Worm (Caenorhabditis elegans): ENCODE results near the gene C08H9.18.

The C08H9.18 gene

DNA sequence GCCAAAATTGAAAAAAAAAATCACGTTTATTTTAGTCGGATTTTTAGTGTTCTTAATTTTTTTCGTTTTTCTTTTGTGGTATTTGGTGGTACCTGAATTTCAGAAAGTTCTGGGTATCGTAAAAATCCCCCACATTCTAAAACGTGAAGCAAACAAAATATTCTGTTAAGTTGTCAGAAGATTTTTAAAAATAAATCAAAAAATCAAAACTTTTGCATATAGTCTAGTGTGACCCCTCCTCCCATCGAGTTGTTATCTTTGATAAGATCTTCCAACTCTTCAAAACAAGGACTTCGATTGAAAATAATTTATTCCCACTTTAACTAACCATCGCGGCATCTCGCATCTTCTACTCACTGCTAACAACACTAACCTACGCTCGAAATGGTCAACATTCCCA lies 32.9 kb downstream of the C08H9.18 start, which contains the start of gene ZK938.1:
Gene ZK938.1, plus strand, starts transcription at position 301 of the 400 bp plus-strand sequence.
- TF ChIP-seq Y5F2A.4 (GFP tag; optimal IDR thresholded peaks at IDR 0.05) (no peak), mep-1 (tag; optimal IDR thresholded peaks at IDR 0.05) (no peak), unc-62 (GFP tag; optimal IDR thresholded peaks at IDR 0.05 in 1 of 2) (no peak), unc-62 (tag; optimal IDR thresholded peaks at IDR 0.05) (no peak), arid-1 (GFP tag; conservative IDR thresholded peaks at IDR 0.05) (no peak), skn-1 (tag; optimal IDR thresholded peaks at IDR 0.05) (no peak)

- TF ChIP-seq php-3 (GFP tag; IDR thresholded peaks at IDR 0.05) (no peak), dpl-1 (GFP tag; optimal IDR thresholded peaks at IDR 0.05) (no peak), ZK546.5 (tag; optimal IDR thresholded peaks at IDR 0.05) (no peak), Y75B8A.6 (GFP tag; IDR thresholded peaks at IDR 0.05) (no peak), zfp-2 (tag; optimal IDR thresholded peaks at IDR 0.05) (no peak), ZK337.2 (GFP tag; IDR thresholded peaks at IDR 0.05) (no peak)
Measured at ce11 chrII:9828502-9828901, 33.5 kb downstream of the C08H9.18 start.

DNA sequence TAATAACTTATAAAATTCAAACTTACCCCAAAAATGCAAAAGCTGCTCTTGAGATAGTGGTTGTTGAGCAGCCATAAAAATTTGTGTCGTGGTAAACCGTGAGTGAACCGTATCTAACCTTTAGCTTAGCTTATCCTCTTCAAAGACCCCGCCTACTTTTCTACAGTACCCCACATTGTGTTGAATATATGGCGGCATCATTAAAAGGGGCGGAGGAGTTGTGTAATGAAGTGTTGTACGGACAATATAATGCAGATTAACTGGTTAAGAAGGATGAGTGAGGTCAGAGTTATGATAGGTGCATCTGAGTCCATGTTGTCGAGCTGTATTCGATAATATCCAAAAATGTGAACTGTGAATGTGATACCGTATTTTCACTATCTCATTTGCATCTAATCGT lies 34.2 kb downstream of the C08H9.18 start, which contains the start of gene eyg-1:
Gene eyg-1, minus strand, starts transcription at position 101 of the 400 bp plus-strand sequence.
- TF ChIP-seq aha-1 (tag) = peak; percentile 53
- no peak for TF ChIP-seq nhr-10 (tag; optimal IDR thresholded peaks at IDR 0.05)

DNA sequence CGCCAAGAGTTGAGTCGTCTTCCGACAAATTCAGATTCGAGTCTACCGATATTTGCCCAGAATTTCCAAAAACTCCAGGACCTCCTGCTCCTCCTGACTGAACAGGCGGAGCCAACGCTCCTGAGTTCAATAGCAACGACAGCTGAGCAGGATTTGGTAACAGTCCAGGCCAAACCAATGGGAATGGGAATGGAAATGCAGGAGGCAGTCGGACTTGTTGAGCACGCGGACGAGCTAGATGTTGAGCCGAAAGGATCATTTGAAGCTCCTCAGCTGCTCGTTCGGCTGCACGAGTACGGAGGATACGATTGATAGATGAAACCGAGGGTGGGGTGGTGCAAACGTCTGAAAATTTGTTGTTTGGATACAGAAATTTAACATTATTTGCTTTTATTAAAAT lies 35.1 kb downstream of the C08H9.18 start:
- TF ChIP-seq T20F7.1 (GFP tag; optimal IDR thresholded peaks at IDR 0.05) = no peak
- peak; percentile 56 for TF ChIP-seq aha-1 (tag)
- TF ChIP-seq ztf-7 (tag; optimal IDR thresholded peaks at IDR 0.05) = no peak
